Fruit fly (Drosophila melanogaster): ENCODE data around the gene RpS17.

DNA sequence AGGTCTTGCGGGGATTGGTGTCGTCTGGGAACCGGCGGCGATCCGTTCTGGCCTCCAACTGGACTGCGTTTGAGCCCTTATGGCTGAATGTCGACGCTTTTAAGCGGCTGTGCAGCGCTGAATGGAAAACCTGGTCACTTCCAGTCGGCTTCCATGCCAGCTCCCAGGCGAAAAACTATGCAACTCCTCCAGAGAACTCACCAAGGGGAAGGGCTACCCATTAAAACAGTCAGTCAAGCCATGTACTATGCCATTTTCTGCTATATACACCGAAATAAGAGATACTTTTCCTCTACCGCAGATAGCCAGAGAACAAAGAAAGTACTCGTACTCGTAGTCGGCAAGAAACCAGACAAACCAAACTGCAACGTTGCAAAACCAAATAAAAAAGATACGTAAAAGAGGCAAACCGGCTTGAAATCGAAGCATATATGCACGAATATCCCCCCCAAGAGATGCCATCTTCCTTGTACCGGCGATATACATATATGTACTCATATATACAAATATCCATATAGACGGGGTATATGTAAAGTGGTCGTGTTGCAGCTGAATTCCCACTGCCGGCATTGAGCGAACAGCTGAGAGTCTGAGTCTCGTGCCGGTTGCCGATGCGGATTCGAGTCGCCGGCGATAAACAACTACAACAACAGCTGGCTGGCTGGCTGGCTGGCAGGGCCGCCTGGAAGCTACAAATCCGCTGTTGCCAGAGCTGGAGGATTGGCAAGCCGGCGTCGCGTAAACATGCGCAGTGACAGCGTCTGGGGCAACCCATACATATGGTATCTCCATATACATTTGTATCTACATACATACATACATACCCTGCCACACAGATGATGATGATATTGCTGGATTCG is 49.9 kb downstream of the RpS17 start, which contains the start of gene Hsp67Ba:
- TF ChIP-seq Myc (optimal IDR thresholded peaks at IDR 0.05) (no peak), insv (optimal IDR thresholded peaks at IDR 0.05) (no peak), h (optimal IDR thresholded peaks at IDR 0.05) (no peak), ttk (optimal IDR thresholded peaks at IDR 0.05) (no peak), psq (optimal IDR thresholded peaks at IDR 0.05) (no peak), Sin3A (optimal IDR thresholded peaks at IDR 0.05) (no peak)

Data from Kc167 (cell line).